Fruit fly (Drosophila melanogaster) whole organism, embryonic: Measurements from ENCODE around the gene CSN1b.

Experiments
- BEAF-32 ChIP-seq: fragments of 200-800 bp; sonication (Bioruptor generic); optimal IDR thresholded peaks from 3 replicates; lab custom pipeline; 2017; ENCODE audit warnings: missing biosample characterization, missing genetic modification characterization, mild to moderate bottlenecking, moderate library complexity, missing genetic modification reagents
- Blimp-1 ChIP-seq: fragments of 200-800 bp; sonication (Bioruptor generic); optimal IDR thresholded peaks from 3 replicates; lab custom pipeline; 2018; ENCODE audit warnings: missing biosample characterization, missing genetic modification characterization, mild to moderate bottlenecking, moderate library complexity, missing genetic modification reagents
- Bteb2 ChIP-seq: fragments of 200-800 bp; sonication (Bioruptor generic); optimal IDR thresholded peaks from 2 replicates; lab custom pipeline; 2016; ENCODE audit warnings: missing biosample characterization, missing genetic modification characterization
- CG10267 ChIP-seq: fragments of 200-800 bp; sonication (Bioruptor generic); optimal IDR thresholded peaks from 2 replicates; lab custom pipeline; 2018; ENCODE audit warnings: missing biosample characterization, mild to moderate bottlenecking, missing genetic modification characterization, moderate library complexity
- CG10366 ChIP-seq: fragments of 200-800 bp; sonication (Bioruptor generic); IDR thresholded peaks from 2 replicates; pipeline ENCODE4 v1.3.6; 2022; ENCODE audit warnings: missing biosample characterization, missing genetic modification characterization
- CG10654 ChIP-seq: fragments of 200-800 bp; sonication (Bioruptor generic); optimal IDR thresholded peaks from 2 replicates; lab custom pipeline; 2016; ENCODE audit warnings: missing biosample characterization, missing genetic modification characterization
- CG1233 ChIP-seq: fragments of 200-800 bp; sonication (Bioruptor generic); optimal IDR thresholded peaks from 4 replicates; lab custom pipeline; 2018; ENCODE audit warnings: missing biosample characterization, mild to moderate bottlenecking, missing genetic modification characterization
- CG17328 ChIP-seq: fragments of 200-800 bp; sonication (Bioruptor generic); IDR thresholded peaks from 2 replicates; pipeline ENCODE4 v1.3.6; 2022; ENCODE audit warnings: missing biosample characterization, missing genetic modification characterization
- CG17385 ChIP-seq: fragments of 200-800 bp; sonication (Bioruptor generic); optimal IDR thresholded peaks from 3 replicates; lab custom pipeline; 2018; ENCODE audit warnings: missing biosample characterization, mild to moderate bottlenecking, missing genetic modification characterization
- CG18476 ChIP-seq: fragments of 200-800 bp; sonication (Bioruptor generic); optimal IDR thresholded peaks from 2 replicates; lab custom pipeline; 2016; ENCODE audit warnings: missing biosample characterization, mild to moderate bottlenecking, missing genetic modification characterization
- CG2120 ChIP-seq: fragments of 200-800 bp; sonication (Bioruptor generic); optimal IDR thresholded peaks from 3 replicates; lab custom pipeline; 2016; ENCODE audit warnings: missing biosample characterization, missing genetic modification characterization
- CG2875 ChIP-seq: fragments of 200-800 bp; sonication (Bioruptor generic); optimal IDR thresholded peaks from 2 replicates; lab custom pipeline; 2017; ENCODE audit warnings: missing biosample characterization, mild to moderate bottlenecking, missing genetic modification characterization, missing genetic modification reagents
- CG3838 ChIP-seq: fragments of 200-800 bp; sonication (Bioruptor generic); optimal IDR thresholded peaks from 3 replicates; lab custom pipeline; 2016; ENCODE audit warnings: missing biosample characterization, missing genetic modification characterization
- CG3847 ChIP-seq: fragments of 200-800 bp; sonication (Bioruptor generic); IDR thresholded peaks from 2 replicates; pipeline ENCODE4 v1.3.6; 2022; ENCODE audit warnings: missing biosample characterization, missing genetic modification characterization
- CG6791 ChIP-seq: fragments of 200-800 bp; sonication (Bioruptor generic); IDR thresholded peaks from 3 replicates; pipeline ENCODE4 v1.3.6; 2022; ENCODE audit warnings: missing biosample characterization, missing genetic modification characterization; ENCODE audit not compliant: partially characterized antibody
- CG6813 ChIP-seq: fragments of 200-800 bp; sonication (Bioruptor generic); optimal IDR thresholded peaks from 2 replicates; lab custom pipeline; 2017; ENCODE audit warnings: missing biosample characterization, missing genetic modification characterization, mild to moderate bottlenecking, moderate library complexity, missing genetic modification reagents
- CG8290 ChIP-seq, 3 experiments: fragments of 200-800 bp; sonication (Bioruptor generic); optimal IDR thresholded peaks; 2 replicates each; lab custom pipeline; 2016 to 2019; ENCODE audit warnings: missing biosample characterization in 3 of 3, missing genetic modification characterization in 3 of 3, mild to moderate bottlenecking in 2 of 3, moderate library complexity in 1 of 3
- CG8924 ChIP-seq: fragments of 200-800 bp; optimal IDR thresholded peaks from 3 replicates; lab custom pipeline; 2019; ENCODE audit warnings: missing biosample characterization, mild to moderate bottlenecking, missing genetic modification characterization, moderate library complexity
- CkIIα-i1 ChIP-seq: fragments of 200-800 bp; sonication (Bioruptor generic); IDR thresholded peaks from 2 replicates; pipeline ENCODE4 v1.3.6; 2022; ENCODE audit warnings: missing biosample characterization, missing genetic modification characterization
- Dad ChIP-seq: fragments of 200-800 bp; sonication (Bioruptor generic); optimal IDR thresholded peaks from 3 replicates; lab custom pipeline; 2016; ENCODE audit warnings: missing biosample characterization, missing genetic modification characterization
- Doc2 ChIP-seq: fragments of 200-800 bp; sonication (Bioruptor generic); IDR thresholded peaks from 2 replicates; pipeline ENCODE4 v1.3.6; 2022; ENCODE audit warnings: missing biosample characterization, missing genetic modification characterization
- Mad ChIP-seq: fragments of 200-800 bp; sonication (Bioruptor generic); optimal IDR thresholded peaks from 2 replicates; lab custom pipeline; 2016; ENCODE audit warnings: missing biosample characterization, missing genetic modification characterization
- Max ChIP-seq: fragments of 200-800 bp; sonication (Bioruptor generic); optimal IDR thresholded peaks from 2 replicates; lab custom pipeline; 2016; ENCODE audit warnings: missing biosample characterization, mild to moderate bottlenecking, missing genetic modification characterization
- NC2β ChIP-seq: fragments of 200-800 bp; sonication (Bioruptor generic); optimal IDR thresholded peaks from 2 replicates; lab custom pipeline; 2016; ENCODE audit warnings: missing biosample characterization, missing genetic modification characterization
- PHDP ChIP-seq: fragments of 200-800 bp; sonication (Bioruptor generic); optimal IDR thresholded peaks from 3 replicates; lab custom pipeline; 2018; ENCODE audit warnings: missing biosample characterization, mild to moderate bottlenecking, missing genetic modification characterization, moderate library complexity
- Rfx ChIP-seq: fragments of 200-800 bp; sonication (Bioruptor generic); IDR thresholded peaks from 2 replicates; pipeline ENCODE4 v1.3.6; 2022; ENCODE audit warnings: missing biosample characterization, missing genetic modification characterization
- Scr ChIP-seq: fragments of 200-800 bp; sonication (Bioruptor generic); IDR thresholded peaks from 2 replicates; pipeline ENCODE4 v1.3.6; 2022; ENCODE audit warnings: missing biosample characterization, missing genetic modification characterization; ENCODE audit not compliant: partially characterized antibody
- Six4 ChIP-seq: fragments of 200-800 bp; sonication (Bioruptor generic); optimal IDR thresholded peaks from 2 replicates; lab custom pipeline; 2016; ENCODE audit warnings: missing biosample characterization, missing genetic modification characterization
- ato ChIP-seq: fragments of 200-800 bp; sonication (Bioruptor generic); IDR thresholded peaks from 2 replicates; pipeline ENCODE4 v1.3.6; 2022; ENCODE audit warnings: missing biosample characterization, missing genetic modification characterization; ENCODE audit not compliant: partially characterized antibody
- bcd ChIP-seq: fragments of 200-800 bp; sonication (Bioruptor generic); optimal IDR thresholded peaks from 2 replicates; lab custom pipeline; 2017; ENCODE audit warnings: missing biosample characterization, mild to moderate bottlenecking, missing genetic modification characterization
- btn ChIP-seq: fragments of 200-800 bp; sonication (Bioruptor generic); optimal IDR thresholded peaks from 2 replicates; lab custom pipeline; 2016; ENCODE audit warnings: missing biosample characterization, missing genetic modification characterization
- caup ChIP-seq: fragments of 200-800 bp; sonication (Bioruptor generic); optimal IDR thresholded peaks from 3 replicates; lab custom pipeline; 2017; ENCODE audit warnings: missing biosample characterization, mild to moderate bottlenecking, missing genetic modification characterization, moderate library complexity; ENCODE audit not compliant: severe bottlenecking
- cg ChIP-seq: fragments of 200-800 bp; sonication (Bioruptor generic); optimal IDR thresholded peaks from 3 replicates; lab custom pipeline; 2019; ENCODE audit warnings: missing biosample characterization, mild to moderate bottlenecking, missing genetic modification characterization, moderate library complexity
- ci ChIP-seq: fragments of 200-800 bp; sonication (Bioruptor generic); IDR thresholded peaks from 3 replicates; pipeline ENCODE4 v1.3.6; 2022; ENCODE audit warnings: missing biosample characterization, missing genetic modification characterization
- corto ChIP-seq: fragments of 200-800 bp; sonication (Bioruptor generic); optimal IDR thresholded peaks from 2 replicates; lab custom pipeline; 2016; ENCODE audit warnings: missing biosample characterization, mild to moderate bottlenecking, missing genetic modification characterization, moderate library complexity
- en ChIP-seq: fragments of 200-800 bp; sonication (Bioruptor generic); optimal IDR thresholded peaks from 2 replicates; lab custom pipeline; 2016; ENCODE audit warnings: missing biosample characterization, missing genetic modification characterization
- esg ChIP-seq: fragments of 200-800 bp; sonication (Bioruptor generic); conservative IDR thresholded peaks from 2 replicates; pipeline ENCODE4 v1.3.6; 2022; ENCODE audit warnings: missing biosample characterization, missing genetic modification characterization
- exex ChIP-seq: fragments of 200-800 bp; sonication (Bioruptor generic); optimal IDR thresholded peaks from 4 replicates; lab custom pipeline; 2018; ENCODE audit warnings: missing biosample characterization, mild to moderate bottlenecking, missing genetic modification characterization, moderate library complexity
- ftz-f1 ChIP-seq: fragments of 200-800 bp; sonication (Bioruptor generic); optimal IDR thresholded peaks from 2 replicates; lab custom pipeline; 2016; ENCODE audit warnings: missing biosample characterization, missing genetic modification characterization
- fu2 ChIP-seq: fragments of 200-800 bp; sonication (Bioruptor generic); optimal IDR thresholded peaks from 2 replicates; lab custom pipeline; 2016; ENCODE audit warnings: missing biosample characterization, missing genetic modification characterization
- gro ChIP-seq: fragments of 200-800 bp; sonication (Bioruptor generic); optimal IDR thresholded peaks from 2 replicates; lab custom pipeline; 2016; ENCODE audit warnings: missing biosample characterization, missing genetic modification characterization
- gsb-n ChIP-seq: fragments of 200-800 bp; sonication (Bioruptor generic); optimal IDR thresholded peaks from 3 replicates; lab custom pipeline; 2018; ENCODE audit warnings: missing biosample characterization, mild to moderate bottlenecking, missing genetic modification characterization
- ind ChIP-seq: fragments of 200-800 bp; sonication (Bioruptor generic); optimal IDR thresholded peaks from 3 replicates; lab custom pipeline; 2016; ENCODE audit warnings: missing biosample characterization, missing genetic modification characterization
- inv ChIP-seq: fragments of 200-800 bp; sonication (Bioruptor generic); IDR thresholded peaks from 2 replicates; pipeline ENCODE4 v1.3.6; 2022; ENCODE audit warnings: missing biosample characterization, missing genetic modification characterization; ENCODE audit not compliant: partially characterized antibody
- klu ChIP-seq: fragments of 200-800 bp; sonication (Bioruptor generic); IDR thresholded peaks from 2 replicates; pipeline ENCODE4 v1.3.6; 2022; ENCODE audit warnings: missing biosample characterization, missing genetic modification characterization
- lmd ChIP-seq: fragments of 200-800 bp; sonication (Bioruptor generic); IDR thresholded peaks from 2 replicates; pipeline ENCODE4 v1.3.6; 2022; ENCODE audit warnings: missing biosample characterization, missing genetic modification characterization
- psq ChIP-seq: fragments of 200-800 bp; sonication (Bioruptor generic); optimal IDR thresholded peaks from 2 replicates; lab custom pipeline; 2017; ENCODE audit warnings: missing biosample characterization, missing genetic modification characterization
- rib ChIP-seq: fragments of 200-800 bp; sonication (Bioruptor generic); IDR thresholded peaks from 2 replicates; pipeline ENCODE4 v1.3.6; 2022; ENCODE audit warnings: missing biosample characterization, missing genetic modification characterization
- slp2 ChIP-seq: fragments of 200-800 bp; sonication (Bioruptor generic); optimal IDR thresholded peaks from 2 replicates; lab custom pipeline; 2016; ENCODE audit warnings: missing biosample characterization, missing genetic modification characterization
- unc-4 ChIP-seq: fragments of 200-800 bp; sonication (Bioruptor generic); IDR thresholded peaks from 2 replicates; pipeline ENCODE4 v1.3.6; 2022; ENCODE audit warnings: missing biosample characterization, missing genetic modification characterization; ENCODE audit not compliant: partially characterized antibody
- zen ChIP-seq: fragments of 200-800 bp; sonication (Bioruptor generic); optimal IDR thresholded peaks from 3 replicates; lab custom pipeline; 2018; ENCODE audit warnings: missing biosample characterization, mild to moderate bottlenecking, missing genetic modification characterization, moderate library complexity

CSN1b gene

dm6 chr3L:18872440-18872839, 32.3 kb downstream of the CSN1b start, which contains the start of the genes Rad9 and Uggt (continued):
- TF ChIP-seq zen (no peak), cg (GFP tag; lab: Kevin White, UChicago) (no peak), Six4 (GFP tag; lab: Kevin White, UChicago) (peak; percentile 32), NC2β (no peak), ind (GFP tag; lab: Kevin White, UChicago) (no peak), CG10366 (GFP tag; lab: Robert Waterston, UW) (no peak), Dad (GFP tag; lab: Kevin White, UChicago) (no peak), CG1233 (no peak), inv (no peak), Max (GFP tag; lab: Kevin White, UChicago) (peak; percentile 53), Bteb2 (GFP tag; lab: Kevin White, UChicago) (no peak), caup (GFP tag; lab: Kevin White, UChicago) (no peak), CG8924 (tag; lab: Kevin White, UChicago) (peak; percentile 17), CG6813 (GFP tag; lab: Kevin White, UChicago) (no peak), CG17385 (GFP tag; lab: Kevin White, UChicago) (no peak), fu2 (no peak), BEAF-32 (peak; percentile 19), CG10267 (tag; lab: Kevin White, UChicago) (no peak), unc-4 (GFP tag; lab: Robert Waterston, UW) (no peak), CG10654 (GFP tag; lab: Kevin White, UChicago) (peak; percentile 26), exex (tag; lab: Kevin White, UChicago) (no peak), klu (GFP tag; lab: Robert Waterston, UW) (no peak), ci (GFP tag; lab: Robert Waterston, UW) (no peak), btn (no peak), CG8290 (GFP tag; optimal IDR thresholded peaks at IDR 0.05; lab: Kevin White, UChicago) (no peak), CG8290 (tag; optimal IDR thresholded peaks at IDR 0.05; lab: Kevin White, UChicago) (no peak), rib (GFP tag; lab: Robert Waterston, UW) (no peak), CkIIα-i1 (GFP tag; lab: Robert Waterston, UW) (no peak), psq (no peak), gsb-n (no peak), en (GFP tag; lab: Kevin White, UChicago) (no peak), CG2120 (no peak), CG3847 (GFP tag; lab: Robert Waterston, UW) (peak; percentile 45), esg (GFP tag; lab: Robert Waterston, UW) (no peak), Mad (no peak), gro (GFP tag; lab: Kevin White, UChicago) (no peak), lmd (GFP tag; lab: Robert Waterston, UW) (no peak), CG6791 (GFP tag; lab: Robert Waterston, UW) (no peak), corto (no peak), bcd (GFP tag; lab: Kevin White, UChicago) (no peak), CG3838 (GFP tag; lab: Kevin White, UChicago) (no peak), Rfx (GFP tag; lab: Robert Waterston, UW) (0 out of 2 replicates have a peak, but pooled peaks have one; percentile 16), CG18476 (no peak), PHDP (tag; lab: Kevin White, UChicago) (no peak), CG17328 (GFP tag; lab: Robert Waterston, UW) (no peak), Scr (GFP tag; lab: Robert Waterston, UW) (0 out of 2 replicates have a peak, but pooled peaks have one; percentile 43), Doc2 (no peak), ato (GFP tag; lab: Robert Waterston, UW) (no peak), CG2875 (GFP tag; lab: Kevin White, UChicago) (no peak), slp2 (GFP tag; lab: Kevin White, UChicago) (no peak), Blimp-1 (no peak), ftz-f1 (no peak)
